Worm (Caenorhabditis elegans): Measurements from ENCODE around the gene snn-1.

The snn-1 gene

DNA sequence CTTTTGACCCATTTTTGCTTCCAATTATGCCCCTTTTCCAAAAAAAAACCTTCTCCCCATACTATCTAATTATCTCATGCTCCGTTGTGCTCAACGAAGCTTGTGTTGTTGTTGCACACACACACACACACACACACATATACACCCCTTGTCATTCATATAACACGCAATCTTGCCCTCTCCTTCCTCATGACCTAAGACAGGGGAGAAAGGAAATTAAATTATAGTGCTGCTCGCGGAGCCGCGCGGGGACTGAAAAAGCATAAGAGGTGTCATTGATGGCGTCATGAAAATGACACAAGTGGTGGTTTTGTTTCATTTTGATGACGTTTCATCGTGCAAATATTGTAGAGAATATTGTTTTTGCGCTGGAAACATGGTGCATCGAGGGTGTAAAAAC lies 11.8 kb upstream of the snn-1 start (continued):
- TF ChIP-seq ztf-11 (tag; optimal IDR thresholded peaks at IDR 0.05) (no peak), nhr-85 (tag) (no peak), aly-2 (tag; optimal IDR thresholded peaks at IDR 0.05) (no peak), ceh-63 (GFP tag; optimal IDR thresholded peaks at IDR 0.05) (no peak), aha-1 (tag; optimal IDR thresholded peaks at IDR 0.05) (no peak)

DNA sequence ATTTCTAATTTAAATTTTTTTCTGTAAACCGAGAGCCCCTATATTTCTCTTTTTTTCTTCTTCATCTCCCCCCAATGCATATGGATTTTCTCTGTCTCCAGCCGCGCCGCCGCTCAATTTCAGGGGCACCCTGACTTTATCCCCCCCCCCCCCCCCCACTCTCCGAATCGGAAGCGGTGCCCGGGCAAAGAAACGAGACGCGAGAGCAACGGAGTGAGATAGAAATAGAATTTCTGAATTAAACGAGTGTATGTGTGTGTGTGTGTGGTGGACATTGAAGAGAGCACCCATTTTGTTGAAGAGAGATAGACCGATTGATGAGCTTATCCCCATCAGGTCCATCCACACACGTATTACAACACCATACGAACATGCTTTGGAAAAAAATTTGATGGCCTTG lies 10.9 kb upstream of the snn-1 start:
- no peak for TF ChIP-seq ceh-82 (tag; optimal IDR thresholded peaks at IDR 0.05)
- no peak for TF ChIP-seq lin-13 (GFP tag; optimal IDR thresholded peaks at IDR 0.05)
- peak; percentile 35 for TF ChIP-seq rnt-1 (tag; optimal IDR thresholded peaks at IDR 0.05)
- TF ChIP-seq C04F5.9 (tag; optimal IDR thresholded peaks at IDR 0.05) = no peak
- TF ChIP-seq dpl-1 (GFP tag; optimal IDR thresholded peaks at IDR 0.05) = no peak
- no peak for TF ChIP-seq skn-1 (tag; optimal IDR thresholded peaks at IDR 0.05)
- TF ChIP-seq nhr-237 (tag; optimal IDR thresholded peaks at IDR 0.05) = no peak
- no peak for TF ChIP-seq sup-37 (GFP tag; optimal IDR thresholded peaks at IDR 0.05)
- no peak for TF ChIP-seq irx-1 (tag; optimal IDR thresholded peaks at IDR 0.05)
- TF ChIP-seq zip-4 (GFP tag; optimal IDR thresholded peaks at IDR 0.05) = no peak
- TF ChIP-seq elt-2 (tag; optimal IDR thresholded peaks at IDR 0.05) = no peak
- TF ChIP-seq snpc-4 (tag; optimal IDR thresholded peaks at IDR 0.05) = no peak
- TF ChIP-seq mab-9 (GFP tag; IDR thresholded peaks at IDR 0.05) = no peak
- no peak for TF ChIP-seq egl-13 (tag; optimal IDR thresholded peaks at IDR 0.05)
- no peak for TF ChIP-seq aly-2 (tag; optimal IDR thresholded peaks at IDR 0.05)
- no peak for TF ChIP-seq jun-1 (tag; optimal IDR thresholded peaks at IDR 0.05)
- TF ChIP-seq lsy-2 (tag; optimal IDR thresholded peaks at IDR 0.05) = no peak
- TF ChIP-seq F16B12.6 (tag; optimal IDR thresholded peaks at IDR 0.05) = no peak
- no peak for TF ChIP-seq nhr-76 (tag; optimal IDR thresholded peaks at IDR 0.05)
- peak; percentile 42 for TF ChIP-seq fkh-8 (tag; optimal IDR thresholded peaks at IDR 0.05)
- no peak for TF ChIP-seq fos-1 (tag; optimal IDR thresholded peaks at IDR 0.05)
- no peak for TF ChIP-seq elt-3 (tag; optimal IDR thresholded peaks at IDR 0.05)
- no peak for TF ChIP-seq lir-3 (tag; optimal IDR thresholded peaks at IDR 0.05; ENCODE audit: poor library complexity)
- TF ChIP-seq tbx-2 (tag; optimal IDR thresholded peaks at IDR 0.05) = no peak
- TF ChIP-seq mep-1 (tag; optimal IDR thresholded peaks at IDR 0.05) = peak; percentile 22
- TF ChIP-seq lin-14 (GFP tag; optimal IDR thresholded peaks at IDR 0.05) = peak; percentile 76
- no peak for TF ChIP-seq pax-3 (tag; optimal IDR thresholded peaks at IDR 0.05)
- TF ChIP-seq efl-1 (optimal IDR thresholded peaks at IDR 0.05) = no peak
- peak in 1 of 2 experiments; percentile 25 for TF ChIP-seq efl-1 (GFP tag; optimal IDR thresholded peaks at IDR 0.05 in 1 of 2)
- TF ChIP-seq nhr-85 (tag) = no peak
- TF ChIP-seq ets-5 (GFP tag; IDR thresholded peaks at IDR 0.05) = no peak
- TF ChIP-seq Y116A8C.19 (tag; optimal IDR thresholded peaks at IDR 0.05; ENCODE audit: borderline replicate concordance) = no peak
- no peak for TF ChIP-seq nhr-28 (tag; optimal IDR thresholded peaks at IDR 0.05)
- TF ChIP-seq ceh-63 (GFP tag; optimal IDR thresholded peaks at IDR 0.05) = no peak

DNA sequence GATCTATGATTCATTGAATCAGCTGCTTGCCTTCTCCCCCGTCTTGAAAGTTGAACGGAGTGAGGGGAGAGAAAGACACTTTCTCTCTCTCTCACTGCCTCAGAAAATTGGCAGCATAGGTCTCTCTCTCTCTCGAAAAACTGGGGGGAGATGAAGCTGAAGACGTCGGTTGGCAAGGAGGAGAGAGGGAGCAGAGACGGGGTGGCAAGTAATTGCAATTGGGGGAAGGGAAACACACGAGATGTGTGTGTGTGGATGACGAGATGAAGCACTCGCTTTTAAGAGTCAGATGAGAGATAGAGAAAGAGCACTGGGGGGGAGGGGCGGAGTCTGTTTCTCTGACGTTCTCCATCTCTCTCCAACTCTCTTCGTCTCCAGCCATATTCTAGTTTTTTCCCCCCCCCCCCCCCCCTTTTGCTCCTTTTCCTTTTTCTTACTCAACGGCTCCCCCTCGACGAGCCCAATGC lies 9.2 kb upstream of the snn-1 start, which contains the start of gene cmk-1:
TSS of gene cmk-1 (plus strand) at position 417 of the 467 bp plus-strand sequence.
- TF ChIP-seq F16B12.6 (tag; optimal IDR thresholded peaks at IDR 0.05) = no peak
- no peak for TF ChIP-seq lin-39 (tag; optimal IDR thresholded peaks at IDR 0.05)
- no peak for TF ChIP-seq C16A3.4 (tag; optimal IDR thresholded peaks at IDR 0.05)
- TF ChIP-seq unc-86 (tag; optimal IDR thresholded peaks at IDR 0.05) = peak; percentile 79
- TF ChIP-seq sox-4 (tag; optimal IDR thresholded peaks at IDR 0.05) = peak; percentile 24
- TF ChIP-seq snu-23 (GFP tag; optimal IDR thresholded peaks at IDR 0.05) = peak; percentile 66
- no peak for TF ChIP-seq mab-9 (GFP tag; IDR thresholded peaks at IDR 0.05)
- TF ChIP-seq lin-14 (GFP tag; optimal IDR thresholded peaks at IDR 0.05) = peak; percentile 96
- no peak for TF ChIP-seq tlp-1 (tag; optimal IDR thresholded peaks at IDR 0.05)
- no peak for TF ChIP-seq C34B4.2 (tag; optimal IDR thresholded peaks at IDR 0.05)
- TF ChIP-seq tbx-2 (tag; optimal IDR thresholded peaks at IDR 0.05) = peak; percentile 75
- peak in 2 of 3 experiments; percentile 28 to 64 for TF ChIP-seq ceh-82 (tag; optimal IDR thresholded peaks at IDR 0.05)
- no peak for TF ChIP-seq nhr-84 (tag; optimal IDR thresholded peaks at IDR 0.05)
- peak; percentile 73 for TF ChIP-seq swsn-7 (tag; optimal IDR thresholded peaks at IDR 0.05)
- no peak for TF ChIP-seq alr-1 (tag; optimal IDR thresholded peaks at IDR 0.05; ENCODE audit: borderline replicate concordance)
- TF ChIP-seq egl-13 (tag; optimal IDR thresholded peaks at IDR 0.05) = peak; percentile 77
- TF ChIP-seq ztf-4 (tag; optimal IDR thresholded peaks at IDR 0.05) = peak; percentile 46
- no peak for TF ChIP-seq aha-1 (tag; optimal IDR thresholded peaks at IDR 0.05)
- peak; percentile 83 for TF ChIP-seq pag-3 (tag; optimal IDR thresholded peaks at IDR 0.05; ENCODE audit: borderline replicate concordance, insufficient read depth)
- no peak for TF ChIP-seq vab-15 (tag; optimal IDR thresholded peaks at IDR 0.05)
- TF ChIP-seq fos-1 (tag; optimal IDR thresholded peaks at IDR 0.05) = peak; percentile 28
- peak; percentile 15 for TF ChIP-seq nhr-20 (tag; optimal IDR thresholded peaks at IDR 0.05)
- TF ChIP-seq dsc-1 (tag; optimal IDR thresholded peaks at IDR 0.05) = peak; percentile 72

Data from whole organism, L1 larva.